Fruit fly (Drosophila melanogaster): Measurements from ENCODE around the gene msl-1.
A peak's percentile ranks its signal among the peaks of the same experiment; 100 is the strongest.

msl-1 gene

dm6 chr2L:18698559-18699130, 10.0 kb upstream of the msl-1 start, which contains the start of gene CG10341:
TSS of gene CG10341 (plus strand) at chr2L:18698714.
- no peak for TF ChIP-seq GATAe (GFP tag; conservative IDR thresholded peaks at IDR 0.05)
- TF ChIP-seq row (GFP tag; IDR thresholded peaks at IDR 0.05) = peak; percentile 31; the same call in 1 of the 3 replicates
- peak; percentile 20 for TF ChIP-seq lbe (GFP tag; optimal IDR thresholded peaks at IDR 0.05)
- peak; percentile 29 for TF ChIP-seq Hey (tag; optimal IDR thresholded peaks at IDR 0.05)
- no peak for TF ChIP-seq CG7372 (GFP tag; IDR thresholded peaks at IDR 0.05)
- no peak for TF ChIP-seq inv (GFP tag; IDR thresholded peaks at IDR 0.05; ENCODE audit: partially characterized antibody)
- no peak; the same call in 1 of the 2 replicates for TF ChIP-seq Bgb (GFP tag; IDR thresholded peaks at IDR 0.05; ENCODE audit: partially characterized antibody)
- TF ChIP-seq peb (GFP tag; IDR thresholded peaks at IDR 0.05) = no peak
- no peak for TF ChIP-seq HLHmδ (GFP tag; optimal IDR thresholded peaks at IDR 0.05)
- no peak for TF ChIP-seq zfh1 (GFP tag; IDR thresholded peaks at IDR 0.05)
- TF ChIP-seq CG7928 (GFP tag; optimal IDR thresholded peaks at IDR 0.05) = no peak
- no peak for TF ChIP-seq CG15073 (GFP tag; optimal IDR thresholded peaks at IDR 0.05)
- no peak for TF ChIP-seq HLH4C (GFP tag; IDR thresholded peaks at IDR 0.05; ENCODE audit: partially characterized antibody)
- no peak for TF ChIP-seq CG12659 (GFP tag; optimal IDR thresholded peaks at IDR 0.05)
- TF ChIP-seq gfzf (GFP tag; optimal IDR thresholded peaks at IDR 0.05) = peak; percentile 3
- no peak for TF ChIP-seq TFAM (GFP tag; optimal IDR thresholded peaks at IDR 0.05)
- TF ChIP-seq CG7556 (GFP tag; optimal IDR thresholded peaks at IDR 0.05) = no peak
- no peak for TF ChIP-seq CG16815 (GFP tag; optimal IDR thresholded peaks at IDR 0.05)
- no peak for TF ChIP-seq schlank (tag; optimal IDR thresholded peaks at IDR 0.05)
- peak; percentile 24 for TF ChIP-seq stwl (tag; optimal IDR thresholded peaks at IDR 0.05)
- no peak for TF ChIP-seq CG6272 (GFP tag; IDR thresholded peaks at IDR 0.05)
- TF ChIP-seq E2f2 (GFP tag; IDR thresholded peaks at IDR 0.05) = peak; percentile 88
- TF ChIP-seq her (GFP tag; optimal IDR thresholded peaks at IDR 0.05) = no peak
- TF ChIP-seq Bdp1 (GFP tag; optimal IDR thresholded peaks at IDR 0.05) = no peak
- TF ChIP-seq CG1603 (tag; optimal IDR thresholded peaks at IDR 0.05) = peak; percentile 7
- peak; percentile 14 for TF ChIP-seq HmgZ (tag; optimal IDR thresholded peaks at IDR 0.05)
- peak; percentile 16 for TF ChIP-seq CG14710 (tag; optimal IDR thresholded peaks at IDR 0.05)
- TF ChIP-seq zfh2 (GFP tag; optimal IDR thresholded peaks at IDR 0.05) = no peak
- no peak for TF ChIP-seq Oli (tag; optimal IDR thresholded peaks at IDR 0.05)
- TF ChIP-seq CG10267 (tag; optimal IDR thresholded peaks at IDR 0.05) = peak; percentile 8
- TF ChIP-seq CG34422 (GFP tag; IDR thresholded peaks at IDR 0.05) = peak; percentile 57; the same call in 1 of the 3 replicates
- no peak for TF ChIP-seq kay (GFP tag; optimal IDR thresholded peaks at IDR 0.05)
- no peak for TF ChIP-seq h (optimal IDR thresholded peaks at IDR 0.05)
- TF ChIP-seq CG18619 (GFP tag; optimal IDR thresholded peaks at IDR 0.05) = no peak
- no peak for TF ChIP-seq Hsf (GFP tag; optimal IDR thresholded peaks at IDR 0.05)
- no peak for TF ChIP-seq Dip2 (GFP tag; IDR thresholded peaks at IDR 0.05)
- TF ChIP-seq CG11247 (GFP tag; IDR thresholded peaks at IDR 0.05) = no peak
- TF ChIP-seq odd (GFP tag; optimal IDR thresholded peaks at IDR 0.05) = no peak
- TF ChIP-seq CG3281 (GFP tag; optimal IDR thresholded peaks at IDR 0.05) = no peak
- no peak for TF ChIP-seq oc (tag; optimal IDR thresholded peaks at IDR 0.05)
- no peak for TF ChIP-seq CG13775 (GFP tag; optimal IDR thresholded peaks at IDR 0.05)
- TF ChIP-seq CG4854 (GFP tag; optimal IDR thresholded peaks at IDR 0.05) = no peak
- no peak for TF ChIP-seq hb (GFP tag; IDR thresholded peaks at IDR 0.05; ENCODE audit: partially characterized antibody)
- TF ChIP-seq Ets97D (GFP tag; optimal IDR thresholded peaks at IDR 0.05) = peak; percentile 16
- TF ChIP-seq CG9797 (GFP tag; optimal IDR thresholded peaks at IDR 0.05) = no peak
- TF ChIP-seq CG18011 (GFP tag; optimal IDR thresholded peaks at IDR 0.05) = no peak
- no peak for TF ChIP-seq Hmx (GFP tag; optimal IDR thresholded peaks at IDR 0.05)
- TF ChIP-seq sima (GFP tag; optimal IDR thresholded peaks at IDR 0.05) = no peak
- no peak for TF ChIP-seq pfk (GFP tag; optimal IDR thresholded peaks at IDR 0.05)
- TF ChIP-seq Ada2b (GFP tag; IDR thresholded peaks at IDR 0.05) = no peak
- no peak for TF ChIP-seq otp (GFP tag; IDR thresholded peaks at IDR 0.05)
